Fruit fly (Drosophila melanogaster): ENCODE data around the gene Npc2b.
A peak's percentile ranks its signal among the peaks of the same experiment; 100 is the strongest.

- peak; percentile 66 for TF ChIP-seq CG17806 (tag; optimal IDR thresholded peaks at IDR 0.05)
- no peak for TF ChIP-seq CG10348 (GFP tag; IDR thresholded peaks at IDR 0.05)
- peak; percentile 43 for TF ChIP-seq EcR (GFP tag; optimal IDR thresholded peaks at IDR 0.05)
- TF ChIP-seq CG12605 (GFP tag; IDR thresholded peaks at IDR 0.05) = peak; percentile 62; the same call in 1 of the 2 replicates
- peak; percentile 70 for TF ChIP-seq CG14655 (GFP tag; optimal IDR thresholded peaks at IDR 0.05)
- peak; percentile 43 for TF ChIP-seq Ets98B (GFP tag; IDR thresholded peaks at IDR 0.05)
- peak; percentile 43 for TF ChIP-seq Pif1B (GFP tag; optimal IDR thresholded peaks at IDR 0.05)
- peak; percentile 70; the same call in 1 of the 3 replicates for TF ChIP-seq CG4496 (GFP tag; IDR thresholded peaks at IDR 0.05)
- TF ChIP-seq CG8301 (tag; optimal IDR thresholded peaks at IDR 0.05) = peak; percentile 66
- TF ChIP-seq CG32121 (GFP tag; IDR thresholded peaks at IDR 0.05) = peak; percentile 60; the same call in 1 of the 2 replicates
- TF ChIP-seq D1 (tag; optimal IDR thresholded peaks at IDR 0.05) = peak; percentile 69
- TF ChIP-seq Pif1A (GFP tag; optimal IDR thresholded peaks at IDR 0.05) = peak; percentile 54
- TF ChIP-seq CG13204 (GFP tag; optimal IDR thresholded peaks at IDR 0.05) = peak; percentile 39
- peak; percentile 76 for TF ChIP-seq CG8159 (tag; optimal IDR thresholded peaks at IDR 0.05)
Observed at dm6 chr3R:14056320-14057053, 32.8 kb upstream of the Npc2b start, which contains the start of gene foxo.
